Worm (Caenorhabditis elegans) whole organism, L3 larva: ENCODE measurements around the gene pgp-8.
A peak's percentile ranks its signal among the peaks of the same experiment; 100 is the strongest.

Experiments
- R02D3.7 ChIP-seq: fragments of 150-350 bp; optimal IDR thresholded peaks from 2 replicates; lab custom pipeline; 2014; ENCODE audit warnings: missing biosample characterization, missing genetic modification characterization
- ZK546.5 ChIP-seq: sonication (generic microtip); optimal IDR thresholded peaks from 2 replicates; lab custom pipeline; 2017; ENCODE audit warnings: missing biosample characterization, missing genetic modification characterization
- ama-1 ChIP-seq: fragments of 150-350 bp; optimal IDR thresholded peaks from 2 replicates; lab custom pipeline; 2018
- ceh-16 ChIP-seq: sonication (generic microtip); optimal IDR thresholded peaks from 2 replicates; lab custom pipeline; 2017; ENCODE audit warnings: missing biosample characterization, missing genetic modification characterization
- ceh-28 ChIP-seq: fragments of 150-350 bp; optimal IDR thresholded peaks from 2 replicates; lab custom pipeline; 2014; ENCODE audit warnings: missing biosample characterization, missing genetic modification reagents, missing genetic modification characterization
- ceh-82 ChIP-seq: fragments of 150-350 bp; optimal IDR thresholded peaks from 2 replicates; lab custom pipeline; 2014; ENCODE audit warnings: missing biosample characterization, missing genetic modification characterization
- ceh-9 ChIP-seq: sonication (generic microtip); optimal IDR thresholded peaks from 2 replicates; lab custom pipeline; 2018; ENCODE audit warnings: missing biosample characterization, missing genetic modification characterization
- daf-12 ChIP-seq: fragments of 150-350 bp; optimal IDR thresholded peaks from 2 replicates; lab custom pipeline; 2014; ENCODE audit warnings: missing biosample characterization, missing genetic modification reagents, missing genetic modification characterization
- egl-27 ChIP-seq: sonication (generic microtip); optimal IDR thresholded peaks from 4 replicates; lab custom pipeline; 2017; ENCODE audit warnings: missing biosample characterization, missing genetic modification reagents, missing genetic modification characterization
- egl-5 ChIP-seq: fragments of 150-350 bp; optimal IDR thresholded peaks from 2 replicates; lab custom pipeline; 2017; ENCODE audit warnings: missing biosample characterization, missing genetic modification reagents, missing genetic modification characterization, inconsistent platforms
- elt-1 ChIP-seq: fragments of 150-350 bp; optimal IDR thresholded peaks from 2 replicates; lab custom pipeline; 2014; ENCODE audit warnings: missing biosample characterization, missing genetic modification characterization
- elt-2 ChIP-seq: sonication (generic microtip); optimal IDR thresholded peaks from 2 replicates; lab custom pipeline; 2016; ENCODE audit warnings: missing genetic modification reagents, mild to moderate bottlenecking, missing genetic modification characterization, missing compliant biosample characterization
- eor-1 ChIP-seq, 2 experiments: fragments of 150-350 bp; optimal IDR thresholded peaks; 2 replicates each; lab custom pipeline; 2014 to 2018; ENCODE audit warnings: missing biosample characterization in 2 of 2, missing genetic modification characterization in 2 of 2
- fkh-10 ChIP-seq: sonication (generic microtip); optimal IDR thresholded peaks from 2 replicates; lab custom pipeline; 2017; ENCODE audit warnings: missing biosample characterization, missing genetic modification reagents, missing genetic modification characterization
- hmg-11 ChIP-seq: sonication (generic microtip); optimal IDR thresholded peaks from 2 replicates; lab custom pipeline; 2016; ENCODE audit warnings: missing genetic modification characterization, missing compliant biosample characterization
- jun-1 ChIP-seq: fragments of 150-350 bp; optimal IDR thresholded peaks from 2 replicates; lab custom pipeline; 2014; ENCODE audit warnings: missing biosample characterization, missing genetic modification reagents, missing genetic modification characterization
- lin-15B ChIP-seq: fragments of 150-350 bp; optimal IDR thresholded peaks from 2 replicates; lab custom pipeline; 2014; ENCODE audit warnings: missing biosample characterization, missing genetic modification characterization
- lin-39 ChIP-seq: fragments of 150-350 bp; optimal IDR thresholded peaks from 2 replicates; lab custom pipeline; 2018; ENCODE audit warnings: missing biosample characterization, missing genetic modification reagents, missing genetic modification characterization
- lsy-12 ChIP-seq: sonication (generic microtip); optimal IDR thresholded peaks from 2 replicates; lab custom pipeline; 2016; ENCODE audit warnings: mild to moderate bottlenecking, missing genetic modification characterization, missing compliant biosample characterization
- mdl-1 ChIP-seq: fragments of 150-350 bp; optimal IDR thresholded peaks from 2 replicates; lab custom pipeline; 2014; ENCODE audit warnings: missing biosample characterization, missing genetic modification characterization
- mml-1 ChIP-seq: fragments of 150-350 bp; sonication (generic microtip); optimal IDR thresholded peaks from 3 replicates; lab custom pipeline; 2014; ENCODE audit warnings: missing biosample characterization, missing genetic modification characterization
- nfya-1 ChIP-seq: sonication (generic microtip); optimal IDR thresholded peaks from 2 replicates; lab custom pipeline; 2017; ENCODE audit warnings: missing genetic modification characterization, mild to moderate bottlenecking, missing compliant biosample characterization, antibody characterized with exemption, moderate library complexity; ENCODE audit not compliant: insufficient read depth
- nhr-12 ChIP-seq: fragments of 150-350 bp; optimal IDR thresholded peaks from 2 replicates; lab custom pipeline; 2014; ENCODE audit warnings: missing biosample characterization, missing genetic modification characterization
- nhr-23 ChIP-seq: fragments of 150-350 bp; optimal IDR thresholded peaks from 2 replicates; lab custom pipeline; 2014; ENCODE audit warnings: missing biosample characterization, missing genetic modification reagents, missing genetic modification characterization
- nhr-237 ChIP-seq: fragments of 150-350 bp; optimal IDR thresholded peaks from 2 replicates; lab custom pipeline; 2014; ENCODE audit warnings: missing biosample characterization, missing genetic modification characterization
- nhr-25 ChIP-seq: sonication (generic microtip); optimal IDR thresholded peaks from 2 replicates; lab custom pipeline; 2017; ENCODE audit warnings: missing biosample characterization, missing genetic modification characterization
- nhr-43 ChIP-seq: sonication (generic microtip); optimal IDR thresholded peaks from 2 replicates; lab custom pipeline; 2016; ENCODE audit warnings: mild to moderate bottlenecking, missing genetic modification characterization, missing compliant biosample characterization; ENCODE audit not compliant: poor library complexity, severe bottlenecking
- nhr-67 ChIP-seq: fragments of 150-350 bp; optimal IDR thresholded peaks from 2 replicates; lab custom pipeline; 2014; ENCODE audit warnings: missing biosample characterization, missing genetic modification characterization
- pha-4 ChIP-seq: fragments of 150-350 bp; optimal IDR thresholded peaks from 2 replicates; lab custom pipeline; 2014; ENCODE audit warnings: missing biosample characterization, missing genetic modification reagents, missing genetic modification characterization
- pqm-1 ChIP-seq: fragments of 150-350 bp; optimal IDR thresholded peaks from 2 replicates; lab custom pipeline; 2017; ENCODE audit warnings: missing biosample characterization, missing genetic modification characterization, inconsistent platforms
- sea-2 ChIP-seq: fragments of 150-350 bp; sonication (generic microtip); optimal IDR thresholded peaks from 4 replicates; lab custom pipeline; 2014; ENCODE audit warnings: missing biosample characterization, missing genetic modification reagents, missing genetic modification characterization
- skn-1 ChIP-seq: fragments of 150-350 bp; optimal IDR thresholded peaks from 2 replicates; lab custom pipeline; 2014; ENCODE audit warnings: missing biosample characterization, missing genetic modification characterization
- snpc-4 ChIP-seq: fragments of 150-350 bp; optimal IDR thresholded peaks from 2 replicates; lab custom pipeline; 2014; ENCODE audit warnings: missing biosample characterization, missing genetic modification characterization
- tbx-2 ChIP-seq: sonication (generic microtip); optimal IDR thresholded peaks from 2 replicates; lab custom pipeline; 2016; ENCODE audit warnings: mild to moderate bottlenecking, missing genetic modification characterization, missing compliant biosample characterization
- unc-39 ChIP-seq: sonication (generic microtip); optimal IDR thresholded peaks from 4 replicates; lab custom pipeline; 2017; ENCODE audit warnings: missing biosample characterization, missing genetic modification characterization
- unc-62 ChIP-seq: fragments of 150-350 bp; sonication (generic microtip); optimal IDR thresholded peaks from 4 replicates; lab custom pipeline; 2014; ENCODE audit warnings: missing biosample characterization, missing genetic modification reagents, missing genetic modification characterization
- zag-1 ChIP-seq: fragments of 150-350 bp; optimal IDR thresholded peaks from 2 replicates; lab custom pipeline; 2014; ENCODE audit warnings: missing biosample characterization, missing genetic modification characterization
- ztf-11 ChIP-seq: fragments of 150-350 bp; optimal IDR thresholded peaks from 2 replicates; lab custom pipeline; 2014; ENCODE audit warnings: missing biosample characterization, missing genetic modification characterization
- ztf-4 ChIP-seq: fragments of 150-350 bp; optimal IDR thresholded peaks from 2 replicates; lab custom pipeline; 2014; ENCODE audit warnings: missing biosample characterization, missing genetic modification characterization

Gene pgp-8

DNA sequence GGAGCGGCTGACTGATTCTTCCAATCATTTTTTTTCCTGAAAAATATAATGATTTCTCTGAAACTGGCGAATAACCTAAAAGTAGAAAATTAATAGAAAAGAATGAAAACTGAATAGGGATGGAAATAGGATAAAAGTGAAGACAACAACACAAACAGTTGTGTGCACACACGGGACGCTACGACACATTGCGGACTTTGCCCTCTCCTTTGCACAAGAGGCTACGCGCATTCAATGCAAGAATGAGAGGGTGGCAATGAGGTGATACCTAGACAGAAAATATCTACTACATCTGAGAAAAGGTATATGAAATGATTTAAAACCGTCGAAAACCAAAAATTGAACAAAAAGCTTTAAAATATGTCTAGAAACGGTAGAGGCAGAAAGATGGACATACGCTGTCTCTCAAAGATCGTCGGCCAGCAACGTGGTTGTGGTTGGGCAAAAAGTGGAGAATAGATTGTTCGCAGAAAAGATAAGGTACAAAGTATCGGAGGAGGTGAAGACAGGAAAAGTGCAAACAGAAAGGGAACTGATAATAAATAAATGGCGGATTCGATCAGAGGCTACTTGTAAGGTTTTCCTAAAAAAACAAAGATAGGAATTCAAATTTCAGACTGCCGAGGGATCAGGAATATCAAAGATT is 36.0 kb upstream of the pgp-8 start, which contains the start of gene suca-1:
Gene suca-1, minus strand, starts transcription at position 36 of the 646 bp plus-strand sequence.
- TF ChIP-seq skn-1 (tag; lab: Kevin White, UChicago) (no peak), mdl-1 (tag; lab: Kevin White, UChicago) (no peak), nhr-25 (tag; lab: Kevin White, UChicago) (peak; percentile 67), zag-1 (no peak), R02D3.7 (tag; lab: Kevin White, UChicago) (no peak), snpc-4 (tag; lab: Kevin White, UChicago) (peak; percentile 4), elt-2 (tag; lab: Kevin White, UChicago) (peak; percentile 68), tbx-2 (tag; lab: Kevin White, UChicago) (no peak), egl-5 (tag; lab: Kevin White, UChicago) (peak; percentile 36), egl-27 (no peak), hmg-11 (tag; lab: Kevin White, UChicago) (peak; percentile 39), ztf-4 (tag; lab: Kevin White, UChicago) (no peak), sea-2 (GFP tag; lab: Kevin White, UChicago) (no peak), lsy-12 (tag; lab: Kevin White, UChicago) (no peak), ceh-16 (tag; lab: Kevin White, UChicago) (no peak), pqm-1 (tag; lab: Kevin White, UChicago) (no peak), elt-1 (tag; lab: Kevin White, UChicago) (no peak), nhr-43 (peak; percentile 11), nhr-23 (tag; lab: Kevin White, UChicago) (peak; percentile 44), nhr-237 (no peak), jun-1 (no peak)

DNA sequence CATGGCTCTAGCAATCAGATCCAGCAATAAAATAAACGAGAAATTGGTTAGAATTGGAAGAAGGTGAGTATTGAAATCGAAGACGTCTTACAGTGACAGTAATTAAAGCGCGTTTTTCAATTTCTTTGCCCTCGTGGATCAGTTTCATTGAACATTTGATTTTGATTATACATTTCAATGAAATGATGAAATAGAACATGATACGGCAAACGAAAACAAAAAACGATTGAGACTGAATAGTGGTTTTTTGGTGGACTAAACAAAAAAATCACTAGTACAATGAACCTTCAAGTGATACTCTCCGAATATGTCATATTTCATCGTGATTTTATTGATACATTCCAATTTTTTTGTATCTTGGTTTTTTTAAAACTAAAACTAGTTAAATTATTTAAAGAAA is 32.3 kb upstream of the pgp-8 start, which contains the start of gene haly-1:
Gene haly-1, minus strand, starts transcription at position 101 of the 400 bp plus-strand sequence.
- TF ChIP-seq mml-1 (tag; lab: Kevin White, UChicago) (no peak), daf-12 (tag; lab: Kevin White, UChicago) (no peak), nhr-67 (no peak), ama-1 (lab: Kevin White, UChicago) (no peak), lsy-12 (tag; lab: Kevin White, UChicago) (no peak), elt-1 (tag; lab: Kevin White, UChicago) (no peak), eor-1 (tag; optimal IDR thresholded peaks at IDR 0.05; lab: Kevin White, UChicago) (no peak), ceh-9 (tag; lab: Kevin White, UChicago) (no peak), pha-4 (no peak), R02D3.7 (tag; lab: Kevin White, UChicago) (no peak), fkh-10 (GFP tag; lab: Kevin White, UChicago) (no peak), ZK546.5 (no peak), unc-62 (no peak), skn-1 (tag; lab: Kevin White, UChicago) (no peak), unc-39 (tag; lab: Kevin White, UChicago) (no peak), ceh-82 (tag; lab: Kevin White, UChicago) (no peak)

DNA sequence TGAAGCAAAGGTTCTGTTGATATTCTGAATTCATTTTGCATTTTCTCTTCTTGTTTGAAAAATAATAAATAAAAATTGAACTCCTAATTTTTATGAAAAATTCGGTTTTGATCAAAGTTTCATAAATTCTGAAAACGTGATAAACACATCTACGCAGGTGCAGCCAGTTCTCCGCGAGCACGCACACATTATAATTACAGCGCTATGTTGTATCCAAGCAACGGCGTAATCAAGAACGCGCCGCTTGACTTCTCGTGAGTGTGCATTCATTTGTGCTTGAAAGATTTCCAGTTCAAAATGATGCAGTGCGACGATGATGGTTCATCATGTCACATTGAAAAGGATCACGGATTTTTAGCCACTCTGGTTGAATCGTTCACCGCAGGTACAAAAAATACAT is 27.7 kb upstream of the pgp-8 start, which contains the start of gene F47B10.3:
Gene F47B10.3, plus strand, starts transcription at position 301 of the 400 bp plus-strand sequence.
- TF ChIP-seq nhr-43 (no peak), ztf-11 (no peak), unc-62 (no peak), jun-1 (no peak), hmg-11 (tag; lab: Kevin White, UChicago) (no peak), nhr-67 (no peak), nhr-12 (no peak), ama-1 (lab: Kevin White, UChicago) (no peak), ceh-28 (tag; lab: Kevin White, UChicago) (no peak), ztf-4 (tag; lab: Kevin White, UChicago) (no peak)

DNA sequence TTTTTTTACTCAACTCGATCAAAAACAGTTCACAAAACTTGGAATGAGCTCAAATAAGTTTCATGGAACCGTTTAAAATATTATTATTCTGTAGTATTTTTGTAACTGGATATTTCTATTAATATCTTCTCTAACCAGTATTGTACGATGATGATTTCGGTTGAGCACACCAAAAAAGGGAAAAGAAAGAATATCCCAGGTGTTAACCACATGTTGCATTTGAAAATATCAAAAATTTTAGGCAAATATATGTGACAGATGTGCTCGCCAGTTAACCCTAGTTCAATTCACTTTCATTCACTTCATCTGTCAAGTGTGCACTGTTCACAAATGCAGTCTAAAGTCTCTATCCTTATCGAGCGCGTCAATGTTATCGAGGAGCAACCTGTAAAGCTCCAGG is 26.7 kb upstream of the pgp-8 start, which contains the start of gene F47B10.4:
Gene F47B10.4, plus strand, starts transcription at position 301 of the 400 bp plus-strand sequence.
- no peak for TF ChIP-seq mdl-1 (tag; lab: Kevin White, UChicago)
- no peak for TF ChIP-seq nfya-1 (tag; lab: Kevin White, UChicago)
- TF ChIP-seq lin-39 (tag; lab: Kevin White, UChicago) = no peak
- no peak for TF ChIP-seq zag-1
- TF ChIP-seq nhr-12 = no peak
- TF ChIP-seq lin-15B (tag; lab: Kevin White, UChicago) = no peak
- no peak for TF ChIP-seq ztf-4 (tag; lab: Kevin White, UChicago)
- TF ChIP-seq nhr-25 (tag; lab: Kevin White, UChicago) = no peak
- no peak for TF ChIP-seq sea-2 (GFP tag; lab: Kevin White, UChicago)
